Fruit fly (Drosophila melanogaster): ENCODE measurements around the gene NUCB1.
A peak's percentile ranks its signal among the peaks of the same experiment; 100 is the strongest.

NUCB1 gene

dm6 chr3L:17757156-17758083, 44.7 kb downstream of the NUCB1 start (continued):
- no peak for TF ChIP-seq tll (GFP tag; optimal IDR thresholded peaks at IDR 0.05)
- no peak for TF ChIP-seq klu (GFP tag; IDR thresholded peaks at IDR 0.05)
- TF ChIP-seq CG10147 (GFP tag; optimal IDR thresholded peaks at IDR 0.05), result peak; percentile 11
- peak; percentile 45 for TF ChIP-seq lilli (GFP tag; optimal IDR thresholded peaks at IDR 0.05)
- peak; percentile 90 for TF ChIP-seq CG4424 (GFP tag; optimal IDR thresholded peaks at IDR 0.05)
- peak; percentile 39 for TF ChIP-seq CG13123 (GFP tag; optimal IDR thresholded peaks at IDR 0.05)
- peak; percentile 32 for TF ChIP-seq CG31388 (GFP tag; optimal IDR thresholded peaks at IDR 0.05)
- no peak for TF ChIP-seq unc-4 (GFP tag; IDR thresholded peaks at IDR 0.05; ENCODE audit: partially characterized antibody)
- no peak for TF ChIP-seq Dfd (GFP tag; optimal IDR thresholded peaks at IDR 0.05)
- no peak for TF ChIP-seq CG31224 (GFP tag; IDR thresholded peaks at IDR 0.05)
- peak; percentile 64 for TF ChIP-seq Nf-YB (GFP tag; optimal IDR thresholded peaks at IDR 0.05)
- peak; percentile 71 for TF ChIP-seq esg (GFP tag; conservative IDR thresholded peaks at IDR 0.05)
- TF ChIP-seq dmrt99B (tag; optimal IDR thresholded peaks at IDR 0.05), result peak; percentile 87
- peak; percentile 73 for TF ChIP-seq Xbp1 (GFP tag; optimal IDR thresholded peaks at IDR 0.05)
- TF ChIP-seq oc (tag; optimal IDR thresholded peaks at IDR 0.05), result peak; percentile 64
- TF ChIP-seq Bteb2 (GFP tag; optimal IDR thresholded peaks at IDR 0.05), result no peak
- TF ChIP-seq Hmr (GFP tag; optimal IDR thresholded peaks at IDR 0.05), result peak; percentile 51
- peak; percentile 92 for TF ChIP-seq CG17829 (tag; optimal IDR thresholded peaks at IDR 0.05)
- no peak for TF ChIP-seq sug (tag; optimal IDR thresholded peaks at IDR 0.05)
- no peak for TF ChIP-seq her (GFP tag; optimal IDR thresholded peaks at IDR 0.05)
- peak; percentile 6 for TF ChIP-seq CHES-1-like (GFP tag; optimal IDR thresholded peaks at IDR 0.05)
- TF ChIP-seq CG3838 (GFP tag; optimal IDR thresholded peaks at IDR 0.05), result peak; percentile 38
- TF ChIP-seq sqz (GFP tag; optimal IDR thresholded peaks at IDR 0.05), result peak; percentile 70
- TF ChIP-seq Dbx (GFP tag; IDR thresholded peaks at IDR 0.05), result no peak
- no peak for TF ChIP-seq CG13287 (GFP tag; IDR thresholded peaks at IDR 0.05; ENCODE audit: partially characterized antibody)
- peak; percentile 31 for TF ChIP-seq slou (GFP tag; optimal IDR thresholded peaks at IDR 0.05)
- no peak for TF ChIP-seq toy (GFP tag; IDR thresholded peaks at IDR 0.05)
- no peak for TF ChIP-seq CG31365 (tag; optimal IDR thresholded peaks at IDR 0.05)
- TF ChIP-seq CG1647 (GFP tag; optimal IDR thresholded peaks at IDR 0.05), result peak; percentile 24
- TF ChIP-seq H2.0 (GFP tag; IDR thresholded peaks at IDR 0.05), result peak; percentile 48
- no peak for TF ChIP-seq Optix (GFP tag; IDR thresholded peaks at IDR 0.05)
- TF ChIP-seq tna (GFP tag; IDR thresholded peaks at IDR 0.05; ENCODE audit: partially characterized antibody), result no peak
- TF ChIP-seq CG4730 (GFP tag; IDR thresholded peaks at IDR 0.05), result no peak
- peak; percentile 59 for TF ChIP-seq Mes4 (GFP tag; optimal IDR thresholded peaks at IDR 0.05)
- TF ChIP-seq eyg (GFP tag; optimal IDR thresholded peaks at IDR 0.05), result no peak
- peak; percentile 78 for TF ChIP-seq chn (GFP tag; optimal IDR thresholded peaks at IDR 0.05)
- peak; percentile 1 for TF ChIP-seq CG33213 (GFP tag; optimal IDR thresholded peaks at IDR 0.05)
- peak; percentile 40; the same call in 1 of the 3 replicates for TF ChIP-seq CG6791 (GFP tag; IDR thresholded peaks at IDR 0.05; ENCODE audit: partially characterized antibody)
- TF ChIP-seq Dek (tag; optimal IDR thresholded peaks at IDR 0.05), result no peak
- TF ChIP-seq Lpt (GFP tag; optimal IDR thresholded peaks at IDR 0.05), result no peak
- no peak for TF ChIP-seq knrl (GFP tag; IDR thresholded peaks at IDR 0.05; ENCODE audit: partially characterized antibody)
- TF ChIP-seq lbe (GFP tag; optimal IDR thresholded peaks at IDR 0.05), result no peak
- TF ChIP-seq kah (GFP tag; optimal IDR thresholded peaks at IDR 0.05), result peak; percentile 64
- 0 out of 2 replicates have a peak, but pooled peaks have one; percentile 19 for TF ChIP-seq CG7372 (GFP tag; IDR thresholded peaks at IDR 0.05)
- TF ChIP-seq pum (GFP tag; optimal IDR thresholded peaks at IDR 0.05), result peak; percentile 74
- TF ChIP-seq row (GFP tag; IDR thresholded peaks at IDR 0.05), result peak; percentile 83
- TF ChIP-seq CG2120 (GFP tag; optimal IDR thresholded peaks at IDR 0.05), result peak; percentile 30
- peak; percentile 69 for TF ChIP-seq NC2β (GFP tag; optimal IDR thresholded peaks at IDR 0.05)
- peak; percentile 62 for TF ChIP-seq CG15011 (GFP tag; optimal IDR thresholded peaks at IDR 0.05)

All from whole organism, embryonic.